Worm (Caenorhabditis elegans): ENCODE measurements around the gene set-6.

set-6 gene

ce11 chrX:11969554-11969953, 4.9 kb downstream of the set-6 start:
- no peak for TF ChIP-seq bed-3 (GFP tag; optimal IDR thresholded peaks at IDR 0.05)

ce11 chrX:11969085-11969484, 5.4 kb downstream of the set-6 start:
- TF ChIP-seq lin-13 (tag; optimal IDR thresholded peaks at IDR 0.05) = no peak
- TF ChIP-seq flh-1 (GFP tag; optimal IDR thresholded peaks at IDR 0.05) = no peak
- TF ChIP-seq unc-62 (GFP tag; optimal IDR thresholded peaks at IDR 0.05) = no peak
- TF ChIP-seq mls-2 (tag; optimal IDR thresholded peaks at IDR 0.05) = no peak
- TF ChIP-seq sptf-1 (tag; optimal IDR thresholded peaks at IDR 0.05) = no peak
- TF ChIP-seq nhr-28 (tag; optimal IDR thresholded peaks at IDR 0.05) = no peak
- TF ChIP-seq nhr-76 (tag; optimal IDR thresholded peaks at IDR 0.05) = no peak
- no peak for TF ChIP-seq ceh-83 (GFP tag; optimal IDR thresholded peaks at IDR 0.05)
- no peak for TF ChIP-seq bed-3 (GFP tag; optimal IDR thresholded peaks at IDR 0.05)

- TF ChIP-seq unc-39 (tag; optimal IDR thresholded peaks at IDR 0.05) (no peak), mep-1 (tag; optimal IDR thresholded peaks at IDR 0.05) (no peak), ham-2 (GFP tag; optimal IDR thresholded peaks at IDR 0.05) (no peak), nhr-12 (tag; optimal IDR thresholded peaks at IDR 0.05) (no peak), sptf-1 (tag; optimal IDR thresholded peaks at IDR 0.05) (no peak), nhr-237 (tag; optimal IDR thresholded peaks at IDR 0.05) (no peak), nhr-2 (tag; optimal IDR thresholded peaks at IDR 0.05) (no peak), elt-1 (tag; optimal IDR thresholded peaks at IDR 0.05; ENCODE audit: borderline replicate concordance, insufficient read depth) (no peak), elt-3 (tag; optimal IDR thresholded peaks at IDR 0.05) (no peak)
Observed at ce11 chrX:11968024-11968598, 6.4 kb downstream of the set-6 start.

ce11 chrX:11967034-11967433, 7.4 kb downstream of the set-6 start:
- TF ChIP-seq tbx-8 (GFP tag; optimal IDR thresholded peaks at IDR 0.05) (no peak), blmp-1 (tag; optimal IDR thresholded peaks at IDR 0.05) (no peak), mab-5 (tag; optimal IDR thresholded peaks at IDR 0.05) (no peak)

ce11 chrX:11965663-11966304, 8.7 kb downstream of the set-6 start, which contains the start of gene sams-1:
Gene sams-1, plus strand, starts transcription at chrX:11965962.
- TF ChIP-seq blmp-1 (tag; optimal IDR thresholded peaks at IDR 0.05) (no peak), M03D4.4 (tag; optimal IDR thresholded peaks at IDR 0.05) (no peak), cnd-1 (tag; optimal IDR thresholded peaks at IDR 0.05) (no peak), lsy-2 (tag; optimal IDR thresholded peaks at IDR 0.05) (no peak), flh-1 (GFP tag; optimal IDR thresholded peaks at IDR 0.05) (no peak), elt-1 (tag; optimal IDR thresholded peaks at IDR 0.05; ENCODE audit: borderline replicate concordance, insufficient read depth) (peak; percentile 75), ceh-83 (GFP tag; optimal IDR thresholded peaks at IDR 0.05) (no peak)

ce11 chrX:11965163-11965562, 9.3 kb downstream of the set-6 start:
- TF ChIP-seq sptf-1 (tag; optimal IDR thresholded peaks at IDR 0.05) (no peak), drap-1 (GFP tag; optimal IDR thresholded peaks at IDR 0.05) (no peak), nhr-237 (tag; optimal IDR thresholded peaks at IDR 0.05) (no peak), lin-32 (GFP tag; optimal IDR thresholded peaks at IDR 0.05) (no peak), blmp-1 (tag; optimal IDR thresholded peaks at IDR 0.05) (no peak), nhr-2 (tag; optimal IDR thresholded peaks at IDR 0.05) (no peak), tbx-8 (GFP tag; optimal IDR thresholded peaks at IDR 0.05) (no peak), cnd-1 (tag; optimal IDR thresholded peaks at IDR 0.05) (no peak), bed-3 (GFP tag; optimal IDR thresholded peaks at IDR 0.05) (no peak), pha-4 (tag; optimal IDR thresholded peaks at IDR 0.05) (no peak), unc-120 (tag; optimal IDR thresholded peaks at IDR 0.05; ENCODE audit: poor library complexity, severe bottlenecking) (no peak), lsy-2 (tag; optimal IDR thresholded peaks at IDR 0.05) (no peak), ceh-83 (GFP tag; optimal IDR thresholded peaks at IDR 0.05) (no peak), ceh-39 (tag; optimal IDR thresholded peaks at IDR 0.05) (no peak), elt-1 (tag; optimal IDR thresholded peaks at IDR 0.05; ENCODE audit: borderline replicate concordance, insufficient read depth) (no peak), M03D4.4 (tag; optimal IDR thresholded peaks at IDR 0.05) (no peak), lin-13 (tag; optimal IDR thresholded peaks at IDR 0.05) (no peak), nhr-28 (tag; optimal IDR thresholded peaks at IDR 0.05) (no peak)

All from whole organism, mixed stage, embryonic.